Worm (Caenorhabditis elegans) whole organism, L1 larva: ENCODE data around the gene ZC239.13.

Experiments
- C04F5.9 ChIP-seq: sonication (generic microtip); optimal IDR thresholded peaks from 2 replicates; lab custom pipeline; 2016; ENCODE audit warnings: missing genetic modification characterization, missing compliant biosample characterization
- Y116A8C.19 ChIP-seq: sonication (generic microtip); optimal IDR thresholded peaks from 2 replicates; lab custom pipeline; 2016; ENCODE audit warnings: missing compliant biosample characterization, missing genetic modification characterization, borderline replicate concordance
- alr-1 ChIP-seq: fragments of 200-800 bp; sonication (Bioruptor generic); optimal IDR thresholded peaks from 2 replicates; lab custom pipeline; 2018; ENCODE audit warnings: borderline replicate concordance, mild to moderate bottlenecking, missing genetic modification characterization, missing compliant biosample characterization
- blmp-1 ChIP-seq: fragments of 150-350 bp; optimal IDR thresholded peaks from 2 replicates; lab custom pipeline; 2014; ENCODE audit warnings: missing biosample characterization, missing genetic modification characterization
- ceh-63 ChIP-seq: fragments of 200-800 bp; sonication (Bioruptor generic); optimal IDR thresholded peaks from 2 replicates; lab custom pipeline; 2018; ENCODE audit warnings: mild to moderate bottlenecking, missing genetic modification characterization, missing compliant biosample characterization
- ceh-82 ChIP-seq, 3 experiments: fragments of 150-350 bp in 1 of 3; sonication (generic microtip) in 2 of 3; optimal IDR thresholded peaks; 2 replicates each; lab custom pipeline; 2014 to 2017; ENCODE audit warnings: missing biosample characterization in 3 of 3, missing genetic modification characterization in 3 of 3
- ceh-90 ChIP-seq: sonication (generic microtip); optimal IDR thresholded peaks from 2 replicates; lab custom pipeline; 2016; ENCODE audit warnings: missing genetic modification characterization, missing compliant biosample characterization
- ces-1 ChIP-seq: fragments of 150-350 bp; optimal IDR thresholded peaks from 2 replicates; lab custom pipeline; 2014; ENCODE audit warnings: missing biosample characterization, missing genetic modification reagents, missing genetic modification characterization
- efl-1 ChIP-seq, 4 experiments: fragments of 150-350 bp; optimal IDR thresholded peaks in 3 of 4; peaks in 1 of 4; 1 replicate in 1 of 4; 2 replicates in 3 of 4; lab custom pipeline; 2014; ENCODE audit warnings: missing biosample characterization in 2 of 4, missing genetic modification characterization in 2 of 4, missing genetic modification reagents in 2 of 4
- egl-27 ChIP-seq, 2 experiments: fragments of 150-350 bp in 1 of 2; sonication (generic microtip); optimal IDR thresholded peaks; 3 replicates each; lab custom pipeline; 2017 to 2018; ENCODE audit warnings: missing biosample characterization in 2 of 2, missing genetic modification characterization in 2 of 2, missing genetic modification reagents in 2 of 2
- elt-3 ChIP-seq, 6 experiments: fragments of 150-350 bp in 1 of 6; sonication (generic microtip); optimal IDR thresholded peaks; 2 replicates each; lab custom pipeline; 2017 to 2018; ENCODE audit warnings: missing biosample characterization in 6 of 6, missing genetic modification characterization in 6 of 6, inconsistent platforms in 1 of 6
- fkh-4 ChIP-seq: sonication (generic microtip); optimal IDR thresholded peaks from 2 replicates; lab custom pipeline; 2016; ENCODE audit warnings: missing compliant biosample characterization, missing genetic modification characterization, borderline replicate concordance
- fos-1 ChIP-seq: fragments of 150-350 bp; optimal IDR thresholded peaks from 2 replicates; lab custom pipeline; 2014; ENCODE audit warnings: missing biosample characterization, missing genetic modification characterization
- grh-1 ChIP-seq: fragments of 200-800 bp; sonication (Bioruptor generic); IDR thresholded peaks from 2 replicates; pipeline ENCODE4 v1.3.6; 2022; ENCODE audit warnings: missing genetic modification reagents, missing genetic modification characterization, missing compliant biosample characterization
- hlh-4 ChIP-seq: sonication (generic microtip); optimal IDR thresholded peaks from 2 replicates; lab custom pipeline; 2016; ENCODE audit warnings: mild to moderate bottlenecking, missing genetic modification characterization, missing compliant biosample characterization
- lin-13 ChIP-seq: fragments of 150-350 bp; optimal IDR thresholded peaks from 2 replicates; lab custom pipeline; 2014; ENCODE audit warnings: missing biosample characterization, missing genetic modification reagents, missing genetic modification characterization
- lin-14 ChIP-seq: fragments of 200-800 bp; sonication (Bioruptor generic); optimal IDR thresholded peaks from 2 replicates; lab custom pipeline; 2018; ENCODE audit warnings: mild to moderate bottlenecking, missing genetic modification characterization, moderate library complexity, missing compliant biosample characterization
- lir-3 ChIP-seq: sonication (generic microtip); optimal IDR thresholded peaks from 2 replicates; lab custom pipeline; 2016; ENCODE audit warnings: mild to moderate bottlenecking, missing genetic modification characterization, moderate library complexity, missing compliant biosample characterization; ENCODE audit not compliant: poor library complexity
- nhr-19 ChIP-seq: fragments of 200-800 bp; sonication (Bioruptor generic); conservative IDR thresholded peaks from 2 replicates; pipeline ENCODE4 v1.3.6; 2022; ENCODE audit warnings: missing genetic modification characterization, missing compliant biosample characterization
- nhr-237 ChIP-seq: fragments of 150-350 bp; optimal IDR thresholded peaks from 2 replicates; lab custom pipeline; 2014; ENCODE audit warnings: missing biosample characterization, missing genetic modification characterization
- nhr-77 ChIP-seq: fragments of 150-350 bp; optimal IDR thresholded peaks from 2 replicates; lab custom pipeline; 2014; ENCODE audit warnings: missing biosample characterization, missing genetic modification characterization
- nhr-90 ChIP-seq: sonication (generic microtip); optimal IDR thresholded peaks from 2 replicates; lab custom pipeline; 2016; ENCODE audit warnings: mild to moderate bottlenecking, missing genetic modification characterization, missing compliant biosample characterization; ENCODE audit not compliant: poor library complexity
- pag-3 ChIP-seq: sonication (generic microtip); optimal IDR thresholded peaks from 2 replicates; lab custom pipeline; 2017; ENCODE audit warnings: missing genetic modification characterization, mild to moderate bottlenecking, missing compliant biosample characterization, antibody characterized with exemption, borderline replicate concordance; ENCODE audit not compliant: insufficient read depth
- pqm-1 ChIP-seq: sonication (generic microtip); optimal IDR thresholded peaks from 3 replicates; lab custom pipeline; 2017; ENCODE audit warnings: missing biosample characterization, missing genetic modification characterization
- rnt-1 ChIP-seq: sonication (generic microtip); optimal IDR thresholded peaks from 2 replicates; lab custom pipeline; 2016; ENCODE audit warnings: mild to moderate bottlenecking, missing genetic modification characterization, moderate library complexity, missing compliant biosample characterization
- sox-4 ChIP-seq: sonication (generic microtip); optimal IDR thresholded peaks from 2 replicates; lab custom pipeline; 2016; ENCODE audit warnings: missing genetic modification characterization, missing compliant biosample characterization
- tbx-2 ChIP-seq: sonication (generic microtip); optimal IDR thresholded peaks from 2 replicates; lab custom pipeline; 2016; ENCODE audit warnings: missing genetic modification characterization, missing compliant biosample characterization
- tlp-1 ChIP-seq: fragments of 150-350 bp; optimal IDR thresholded peaks from 2 replicates; lab custom pipeline; 2014; ENCODE audit warnings: missing biosample characterization, missing genetic modification characterization
- unc-30 ChIP-seq: sonication (generic microtip); optimal IDR thresholded peaks from 2 replicates; lab custom pipeline; 2017; ENCODE audit warnings: missing biosample characterization, missing genetic modification characterization
- unc-62 ChIP-seq: fragments of 150-350 bp; optimal IDR thresholded peaks from 2 replicates; lab custom pipeline; 2014; ENCODE audit warnings: missing biosample characterization, missing genetic modification reagents, missing genetic modification characterization
- unc-98 ChIP-seq: fragments of 200-800 bp; sonication (Bioruptor generic); IDR thresholded peaks from 2 replicates; pipeline ENCODE4 v1.3.6; 2022; ENCODE audit warnings: missing genetic modification characterization, missing compliant biosample characterization
- ztf-4 ChIP-seq: fragments of 150-350 bp; optimal IDR thresholded peaks from 2 replicates; lab custom pipeline; 2014; ENCODE audit warnings: missing biosample characterization, missing genetic modification characterization

Gene ZC239.13

DNA sequence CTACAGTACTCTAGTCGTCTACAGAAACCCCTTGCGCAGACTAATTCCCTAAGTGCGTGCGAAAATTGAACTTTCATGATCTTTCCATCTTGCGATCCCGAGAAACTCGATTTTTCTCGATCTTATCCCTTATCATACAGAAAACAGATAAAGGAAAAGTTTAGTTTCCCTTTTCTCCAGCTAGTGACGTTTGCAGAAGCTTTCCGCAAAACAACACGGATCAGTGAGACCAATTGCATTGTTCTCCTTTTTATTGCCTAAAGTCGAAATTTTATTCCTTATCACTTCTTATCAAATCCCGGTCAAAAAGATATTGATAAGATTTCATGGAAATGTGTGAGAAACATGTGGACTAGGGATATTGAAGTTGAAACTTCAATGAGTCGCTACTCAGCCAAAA is 19.2 kb upstream of the ZC239.13 start:
- TF ChIP-seq ceh-63 (GFP tag; lab: Kevin White, UChicago): no peak
- no peak for TF ChIP-seq pqm-1 (tag; lab: Kevin White, UChicago)
- peak; percentile 99 for TF ChIP-seq blmp-1 (tag; lab: Kevin White, UChicago)
- no peak for TF ChIP-seq ces-1 (GFP tag; lab: Kevin White, UChicago)
- peak in 2 of 6 experiments; percentile 50 to 77 for TF ChIP-seq elt-3 (tag; optimal IDR thresholded peaks at IDR 0.05; lab: Kevin White, UChicago)

DNA sequence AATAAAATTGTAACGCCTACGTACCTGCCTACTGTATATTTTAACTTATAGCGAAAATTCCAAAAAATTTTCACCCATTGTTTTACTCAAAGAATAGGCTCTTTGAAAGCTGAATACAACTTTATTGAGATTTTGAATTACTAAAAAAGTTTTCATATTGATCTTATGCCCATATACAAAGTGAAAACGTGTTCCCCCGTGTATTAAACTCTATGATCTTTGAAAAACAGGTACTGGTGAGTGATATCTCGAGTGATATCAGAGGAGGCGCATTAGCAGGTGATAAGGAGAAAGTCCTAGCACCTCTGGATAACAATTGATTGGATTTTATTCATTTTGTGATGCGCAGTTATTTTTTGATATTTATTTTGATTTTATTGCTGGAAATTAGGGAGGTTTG is 17.6 kb upstream of the ZC239.13 start, which contains the start of gene C17F4.3:
Gene C17F4.3 (plus strand): TSS at position 301 of the 400 bp plus-strand sequence.
- TF ChIP-seq hlh-4 (tag; lab: Kevin White, UChicago) (no peak), efl-1 (optimal IDR thresholded peaks at IDR 0.05; lab: Kevin White, UChicago) (no peak), efl-1 (GFP tag; optimal IDR thresholded peaks at IDR 0.05 in 1 of 2; lab: Kevin White, UChicago) (no peak), blmp-1 (tag; lab: Kevin White, UChicago) (peak; percentile 87), fos-1 (no peak), grh-1 (GFP tag; lab: Robert Waterston, UW) (no peak), lir-3 (tag; lab: Kevin White, UChicago) (no peak)

- TF ChIP-seq efl-1 (optimal IDR thresholded peaks at IDR 0.05; lab: Kevin White, UChicago): no peak
- TF ChIP-seq efl-1 (GFP tag; optimal IDR thresholded peaks at IDR 0.05 in 1 of 2; lab: Kevin White, UChicago): peak in 1 of 2 experiments; percentile 65
- no peak for TF ChIP-seq unc-98 (GFP tag; lab: Robert Waterston, UW)
Measured at ce11 chrII:3237038-3237521, 14.4 kb upstream of the ZC239.13 start, which contains the start of the genes srz-67 and C17F4.11. TSS of gene srz-67 (minus strand) at chrII:3237138. TSS of gene C17F4.11 (plus strand) at chrII:3237471.

ce11 chrII:3234725-3235124 is 12.1 kb upstream of the ZC239.13 start, which contains the start of gene C17F4.8:
TSS of gene C17F4.8 (minus strand) at chrII:3234825.
- no peak for TF ChIP-seq nhr-90

ce11 chrII:3230422-3230821 is 7.8 kb upstream of the ZC239.13 start, which contains the start of gene srh-297:
TSS of gene srh-297 (minus strand) at chrII:3230522.
- TF ChIP-seq alr-1: no peak
- no peak for TF ChIP-seq lin-14
- TF ChIP-seq unc-98 (GFP tag; lab: Robert Waterston, UW): no peak
- no peak for TF ChIP-seq tlp-1 (tag; lab: Kevin White, UChicago)
- TF ChIP-seq nhr-90: no peak
- TF ChIP-seq C04F5.9 (tag; lab: Kevin White, UChicago): no peak
- no peak for TF ChIP-seq ztf-4 (tag; lab: Kevin White, UChicago)
- no peak for TF ChIP-seq pag-3 (tag; lab: Kevin White, UChicago)
- TF ChIP-seq rnt-1: no peak
- TF ChIP-seq Y116A8C.19 (tag; lab: Kevin White, UChicago): no peak
- no peak for TF ChIP-seq tbx-2 (tag; lab: Kevin White, UChicago)
- no peak for TF ChIP-seq nhr-19 (GFP tag; lab: Robert Waterston, UW)

DNA sequence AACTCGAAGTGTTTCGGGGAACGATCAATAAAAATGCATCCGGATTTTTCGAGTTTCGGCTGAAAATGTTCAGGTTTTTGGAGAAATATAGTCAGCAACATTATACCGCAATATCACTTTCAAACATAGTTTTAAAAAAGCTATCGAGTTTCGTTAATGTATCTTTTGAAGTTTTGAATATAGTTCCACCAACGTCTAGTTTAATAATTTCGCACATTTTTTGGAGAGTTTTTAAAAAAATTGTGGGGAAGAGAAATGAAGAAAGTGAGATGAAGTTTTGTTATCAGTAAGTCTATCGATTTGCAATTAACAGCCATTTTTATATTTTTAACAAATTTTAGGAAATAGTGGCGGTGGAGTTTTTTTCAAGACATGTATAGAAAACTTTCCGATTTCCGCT is 3.1 kb upstream of the ZC239.13 start, which contains the start of gene ZC239.17:
Gene ZC239.17 (minus strand): TSS at position 101 of the 400 bp plus-strand sequence.
- TF ChIP-seq unc-62 (GFP tag; lab: Kevin White, UChicago) (no peak), rnt-1 (no peak), lin-14 (no peak), sox-4 (tag; lab: Kevin White, UChicago) (no peak), tlp-1 (tag; lab: Kevin White, UChicago) (no peak), unc-30 (tag; lab: Kevin White, UChicago) (no peak), nhr-90 (no peak), lin-13 (GFP tag; lab: Kevin White, UChicago) (no peak), fkh-4 (tag; lab: Kevin White, UChicago) (no peak), nhr-237 (tag; lab: Kevin White, UChicago) (no peak), ceh-90 (tag; lab: Kevin White, UChicago) (no peak), ceh-82 (tag; optimal IDR thresholded peaks at IDR 0.05; lab: Kevin White, UChicago) (no peak), nhr-77 (tag; lab: Kevin White, UChicago) (no peak), pqm-1 (tag; lab: Kevin White, UChicago) (no peak), egl-27 (tag; optimal IDR thresholded peaks at IDR 0.05; lab: Kevin White, UChicago) (no peak)
